Fruit fly (Drosophila melanogaster) whole organism, embryonic: Measurements from ENCODE around the gene CG13127.

Experiments
- Atf6 ChIP-seq: fragments of 200-800 bp; sonication (Bioruptor generic); IDR thresholded peaks from 2 replicates; pipeline ENCODE4 v1.3.6; 2022; ENCODE audit warnings: missing biosample characterization, missing genetic modification characterization
- Bgb ChIP-seq: fragments of 200-800 bp; sonication (Bioruptor generic); IDR thresholded peaks from 2 replicates; pipeline ENCODE4 v1.3.6; 2022; ENCODE audit warnings: missing biosample characterization, missing genetic modification characterization; ENCODE audit not compliant: partially characterized antibody
- CG10267 ChIP-seq: fragments of 200-800 bp; sonication (Bioruptor generic); optimal IDR thresholded peaks from 2 replicates; lab custom pipeline; 2018; ENCODE audit warnings: missing biosample characterization, mild to moderate bottlenecking, missing genetic modification characterization, moderate library complexity
- CG10462 ChIP-seq: fragments of 200-800 bp; sonication (Bioruptor generic); optimal IDR thresholded peaks from 2 replicates; lab custom pipeline; 2016; ENCODE audit warnings: missing biosample characterization, missing genetic modification characterization
- CG10565 ChIP-seq: fragments of 200-800 bp; sonication (Bioruptor generic); optimal IDR thresholded peaks from 3 replicates; lab custom pipeline; 2016; ENCODE audit warnings: missing biosample characterization, mild to moderate bottlenecking, missing genetic modification characterization
- CG13775 ChIP-seq: fragments of 200-800 bp; sonication (Bioruptor generic); optimal IDR thresholded peaks from 3 replicates; lab custom pipeline; 2017; ENCODE audit warnings: missing biosample characterization, mild to moderate bottlenecking, missing genetic modification characterization
- CG13894 ChIP-seq: fragments of 200-800 bp; sonication (Bioruptor generic); optimal IDR thresholded peaks from 3 replicates; lab custom pipeline; 2018; ENCODE audit warnings: missing biosample characterization, mild to moderate bottlenecking, missing genetic modification characterization, moderate library complexity
- CG14050 ChIP-seq: fragments of 200-800 bp; sonication (Bioruptor generic); IDR thresholded peaks from 3 replicates; pipeline ENCODE4 v1.3.6; 2022; ENCODE audit warnings: missing biosample characterization, missing genetic modification characterization
- CG16815 ChIP-seq: fragments of 200-800 bp; sonication (Bioruptor generic); optimal IDR thresholded peaks from 3 replicates; lab custom pipeline; 2017; ENCODE audit warnings: missing biosample characterization, mild to moderate bottlenecking, missing genetic modification characterization
- CG17186 ChIP-seq: fragments of 200-800 bp; sonication (Bioruptor generic); optimal IDR thresholded peaks from 3 replicates; lab custom pipeline; 2017; ENCODE audit warnings: missing biosample characterization, missing genetic modification reagents, missing genetic modification characterization
- CG17912 ChIP-seq: fragments of 200-800 bp; sonication (Bioruptor generic); optimal IDR thresholded peaks from 2 replicates; lab custom pipeline; 2018; ENCODE audit warnings: missing biosample characterization, mild to moderate bottlenecking, missing genetic modification characterization
- CG2120 ChIP-seq: fragments of 200-800 bp; sonication (Bioruptor generic); optimal IDR thresholded peaks from 3 replicates; lab custom pipeline; 2016; ENCODE audit warnings: missing biosample characterization, missing genetic modification characterization
- CG2129 ChIP-seq: fragments of 200-800 bp; sonication (Bioruptor generic); IDR thresholded peaks from 2 replicates; pipeline ENCODE4 v1.3.6; 2022; ENCODE audit warnings: missing biosample characterization, missing genetic modification characterization; ENCODE audit not compliant: partially characterized antibody
- CG32767 ChIP-seq: fragments of 200-800 bp; sonication (Bioruptor generic); IDR thresholded peaks from 2 replicates; pipeline ENCODE4 v1.3.6; 2022; ENCODE audit warnings: missing biosample characterization, missing genetic modification characterization
- CG43689 ChIP-seq: fragments of 200-800 bp; sonication (Bioruptor generic); IDR thresholded peaks from 2 replicates; pipeline ENCODE4 v1.3.6; 2022; ENCODE audit warnings: missing biosample characterization, missing genetic modification characterization
- CG4404 ChIP-seq: fragments of 200-800 bp; sonication (Bioruptor generic); IDR thresholded peaks from 2 replicates; pipeline ENCODE4 v1.3.6; 2022; ENCODE audit warnings: missing biosample characterization, missing genetic modification characterization
- CG6175 ChIP-seq: fragments of 200-800 bp; sonication (Bioruptor generic); IDR thresholded peaks from 3 replicates; pipeline ENCODE4 v1.3.6; 2022; ENCODE audit warnings: missing biosample characterization, missing genetic modification characterization
- CG6765 ChIP-seq: fragments of 200-800 bp; sonication (Bioruptor generic); optimal IDR thresholded peaks from 3 replicates; lab custom pipeline; 2017; ENCODE audit warnings: missing biosample characterization, mild to moderate bottlenecking, missing genetic modification characterization
- CG6854 ChIP-seq: fragments of 200-800 bp; sonication (Bioruptor generic); optimal IDR thresholded peaks from 3 replicates; lab custom pipeline; 2017; ENCODE audit warnings: missing biosample characterization, mild to moderate bottlenecking, missing genetic modification characterization
- CG7372 ChIP-seq: fragments of 200-800 bp; sonication (Bioruptor generic); IDR thresholded peaks from 2 replicates; pipeline ENCODE4 v1.3.6; 2022; ENCODE audit warnings: missing biosample characterization, missing genetic modification characterization
- CG7987 ChIP-seq: fragments of 200-800 bp; sonication (Bioruptor generic); optimal IDR thresholded peaks from 2 replicates; lab custom pipeline; 2018; ENCODE audit warnings: missing biosample characterization, mild to moderate bottlenecking, missing genetic modification characterization, moderate library complexity
- CrebB ChIP-seq: fragments of 200-800 bp; sonication (Bioruptor generic); optimal IDR thresholded peaks from 3 replicates; lab custom pipeline; 2018; ENCODE audit warnings: missing biosample characterization, mild to moderate bottlenecking, missing genetic modification characterization
- Dek ChIP-seq: fragments of 200-800 bp; sonication (Bioruptor generic); optimal IDR thresholded peaks from 3 replicates; lab custom pipeline; 2019; ENCODE audit warnings: missing biosample characterization, mild to moderate bottlenecking, missing genetic modification characterization, moderate library complexity
- Hmr ChIP-seq: fragments of 200-800 bp; sonication (Bioruptor generic); optimal IDR thresholded peaks from 3 replicates; lab custom pipeline; 2017; ENCODE audit warnings: mild to moderate bottlenecking, missing biosample characterization, missing genetic modification reagents, missing genetic modification characterization
- Hr39 ChIP-seq: fragments of >200 bp; optimal IDR thresholded peaks from 2 replicates; lab custom pipeline; 2017
- Hsf ChIP-seq: fragments of 200-800 bp; sonication (Bioruptor generic); optimal IDR thresholded peaks from 3 replicates; lab custom pipeline; 2016; ENCODE audit warnings: missing biosample characterization, missing genetic modification characterization
- Mrtf ChIP-seq: fragments of 200-800 bp; sonication (Bioruptor generic); IDR thresholded peaks from 3 replicates; pipeline ENCODE4 v1.3.6; 2022; ENCODE audit warnings: missing biosample characterization, missing genetic modification characterization
- Myb ChIP-seq: fragments of 200-800 bp; sonication (Bioruptor generic); optimal IDR thresholded peaks from 2 replicates; lab custom pipeline; 2016; ENCODE audit warnings: missing biosample characterization, missing genetic modification characterization
- Taf1 ChIP-seq: fragments of 200-800 bp; sonication (Bioruptor generic); IDR thresholded peaks from 2 replicates; pipeline ENCODE4 v1.3.6; 2022; ENCODE audit warnings: missing biosample characterization, missing genetic modification characterization
- Usf ChIP-seq: fragments of 200-800 bp; sonication (Bioruptor generic); optimal IDR thresholded peaks from 2 replicates; lab custom pipeline; 2017; ENCODE audit warnings: missing genotype, missing biosample characterization, missing genetic modification characterization
- YL-1 ChIP-seq: fragments of 200-800 bp; sonication (Bioruptor generic); optimal IDR thresholded peaks from 3 replicates; lab custom pipeline; 2017; ENCODE audit warnings: missing biosample characterization, mild to moderate bottlenecking, missing genetic modification characterization
- ab ChIP-seq: fragments of 200-800 bp; sonication (Bioruptor generic); optimal IDR thresholded peaks from 2 replicates; lab custom pipeline; 2016; ENCODE audit warnings: missing biosample characterization, missing genetic modification characterization
- cwo ChIP-seq: fragments of 200-800 bp; sonication (Bioruptor generic); optimal IDR thresholded peaks from 3 replicates; lab custom pipeline; 2017; ENCODE audit warnings: missing biosample characterization, missing genetic modification characterization, mild to moderate bottlenecking, moderate library complexity, missing genetic modification reagents
- dpn ChIP-seq, 2 experiments: fragments of 200-800 bp; sonication (Bioruptor generic); optimal IDR thresholded peaks; 3 replicates each; lab custom pipeline; 2016; ENCODE audit warnings: missing biosample characterization in 2 of 2, missing genetic modification characterization in 2 of 2
- en ChIP-seq: fragments of 200-800 bp; sonication (Bioruptor generic); optimal IDR thresholded peaks from 2 replicates; lab custom pipeline; 2016; ENCODE audit warnings: missing biosample characterization, missing genetic modification characterization
- esg ChIP-seq: fragments of 200-800 bp; sonication (Bioruptor generic); conservative IDR thresholded peaks from 2 replicates; pipeline ENCODE4 v1.3.6; 2022; ENCODE audit warnings: missing biosample characterization, missing genetic modification characterization
- ewg ChIP-seq: fragments of 200-800 bp; sonication (Bioruptor generic); optimal IDR thresholded peaks from 3 replicates; lab custom pipeline; 2017; ENCODE audit warnings: mild to moderate bottlenecking, missing biosample characterization, missing genetic modification reagents, missing genetic modification characterization
- gcm ChIP-seq: fragments of 200-800 bp; sonication (Bioruptor generic); optimal IDR thresholded peaks from 2 replicates; lab custom pipeline; 2019; ENCODE audit warnings: missing biosample characterization, mild to moderate bottlenecking, missing genetic modification characterization, moderate library complexity
- gsb ChIP-seq: fragments of 200-800 bp; sonication (Bioruptor generic); IDR thresholded peaks from 2 replicates; pipeline ENCODE4 v1.3.6; 2022; ENCODE audit warnings: missing biosample characterization, missing genetic modification characterization
- hkb ChIP-seq, 2 experiments: fragments of 200-800 bp in 1 of 2; fragments of >200 bp in 1 of 2; sonication (Bioruptor generic) in 1 of 2; IDR thresholded peaks in 1 of 2; optimal IDR thresholded peaks in 1 of 2; 2 replicates each; pipeline versions ENCODE4 v1.3.6 to Lab custom; 2017 to 2022; ENCODE audit warnings: missing biosample characterization in 1 of 2, missing genetic modification characterization in 1 of 2
- ken ChIP-seq: fragments of 200-800 bp; sonication (Bioruptor generic); IDR thresholded peaks from 3 replicates; pipeline ENCODE4 v1.3.6; 2022; ENCODE audit warnings: missing biosample characterization, missing genetic modification characterization
- run ChIP-seq: fragments of 200-800 bp; sonication (Bioruptor generic); optimal IDR thresholded peaks from 3 replicates; lab custom pipeline; 2018; ENCODE audit warnings: missing biosample characterization, mild to moderate bottlenecking, missing genetic modification characterization
- sd ChIP-seq: fragments of 200-800 bp; sonication (Bioruptor generic); optimal IDR thresholded peaks from 3 replicates; lab custom pipeline; 2018; ENCODE audit warnings: missing biosample characterization, mild to moderate bottlenecking, missing genetic modification characterization, moderate library complexity
- slbo ChIP-seq: fragments of 200-800 bp; sonication (Bioruptor generic); IDR thresholded peaks from 2 replicates; pipeline ENCODE4 v1.3.6; 2022; ENCODE audit warnings: missing biosample characterization, missing genetic modification characterization
- sug ChIP-seq: fragments of 200-800 bp; optimal IDR thresholded peaks from 2 replicates; lab custom pipeline; 2019; ENCODE audit warnings: missing biosample characterization, mild to moderate bottlenecking, missing genetic modification characterization, moderate library complexity
- tin ChIP-seq: fragments of 200-800 bp; sonication (Bioruptor generic); optimal IDR thresholded peaks from 3 replicates; lab custom pipeline; 2016; ENCODE audit warnings: missing biosample characterization, missing genetic modification characterization
- toy ChIP-seq: fragments of 200-800 bp; sonication (Bioruptor generic); IDR thresholded peaks from 2 replicates; pipeline ENCODE4 v1.3.6; 2022; ENCODE audit warnings: missing biosample characterization, missing genetic modification characterization
- vnd ChIP-seq: fragments of 200-800 bp; sonication (Bioruptor generic); IDR thresholded peaks from 3 replicates; pipeline ENCODE4 v1.3.6; 2022; ENCODE audit warnings: missing biosample characterization, missing genetic modification characterization; ENCODE audit not compliant: partially characterized antibody
- yki ChIP-seq: fragments of >200 bp; optimal IDR thresholded peaks from 3 replicates; lab custom pipeline; 2018

CG13127 gene

dm6 chr2L:9986402-9987350, 39.8 kb upstream of the CG13127 start (continued):
- TF ChIP-seq CG4404 (GFP tag; lab: Robert Waterston, UW) (peak; percentile 36; the same call in 1 of the 2 replicates), CG7372 (0 out of 2 replicates have a peak, but pooled peaks have one; percentile 38), CG2120 (no peak), Dek (no peak), ab (GFP tag; lab: Kevin White, UChicago) (no peak), CG16815 (no peak), Mrtf (GFP tag; lab: Robert Waterston, UW) (peak; percentile 37; the same call in 1 of the 3 replicates), hkb (optimal IDR thresholded peaks at IDR 0.05; lab: Kevin White, UChicago) (no peak), hkb (GFP tag; IDR thresholded peaks at IDR 0.05; lab: Robert Waterston, UW) (peak; percentile 63), dpn (GFP tag; optimal IDR thresholded peaks at IDR 0.05; lab: Kevin White, UChicago) (peak; percentile 20 to 56), CG32767 (no peak; the same call in 1 of the 2 replicates), CG13894 (tag; lab: Kevin White, UChicago) (no peak), vnd (GFP tag; lab: Robert Waterston, UW) (no peak), ken (GFP tag; lab: Robert Waterston, UW) (peak; percentile 72), CrebB (tag; lab: Kevin White, UChicago) (no peak), CG10462 (GFP tag; lab: Kevin White, UChicago) (no peak), CG13775 (GFP tag; lab: Kevin White, UChicago) (no peak), en (GFP tag; lab: Kevin White, UChicago) (no peak), sd (no peak), Hr39 (no peak), CG43689 (GFP tag; lab: Robert Waterston, UW) (0 out of 2 replicates have a peak, but pooled peaks have one; percentile 4), run (tag; lab: Kevin White, UChicago) (no peak), ewg (GFP tag; lab: Kevin White, UChicago) (peak; percentile 36), Myb (GFP tag; lab: Kevin White, UChicago) (no peak), yki (lab: Kevin White, UChicago) (no peak), toy (no peak), cwo (GFP tag; lab: Kevin White, UChicago) (no peak), Hsf (peak; percentile 4), CG10267 (tag; lab: Kevin White, UChicago) (peak; percentile 36), CG14050 (GFP tag; lab: Robert Waterston, UW) (peak; percentile 30; the same call in 1 of the 3 replicates), gsb (GFP tag; lab: Robert Waterston, UW) (no peak), CG6175 (GFP tag; lab: Robert Waterston, UW) (no peak), CG10565 (GFP tag; lab: Kevin White, UChicago) (no peak), slbo (peak; percentile 36; the same call in 1 of the 2 replicates), CG17186 (GFP tag; lab: Kevin White, UChicago) (no peak), YL-1 (GFP tag; lab: Kevin White, UChicago) (no peak), CG6765 (GFP tag; lab: Kevin White, UChicago) (no peak), Bgb (GFP tag; lab: Robert Waterston, UW) (no peak), CG6854 (GFP tag; lab: Kevin White, UChicago) (no peak), sug (tag; lab: Kevin White, UChicago) (no peak), CG7987 (GFP tag; lab: Kevin White, UChicago) (no peak), Atf6 (GFP tag; lab: Robert Waterston, UW) (no peak), CG2129 (GFP tag; lab: Robert Waterston, UW) (no peak), Taf1 (GFP tag; lab: Robert Waterston, UW) (no peak), Hmr (GFP tag; lab: Kevin White, UChicago) (no peak), Usf (GFP tag; lab: Kevin White, UChicago) (no peak), tin (GFP tag; lab: Kevin White, UChicago) (peak; percentile 39), gcm (GFP tag; lab: Kevin White, UChicago) (no peak), CG17912 (no peak), esg (GFP tag; lab: Robert Waterston, UW) (0 out of 2 replicates have a peak, but pooled peaks have one; percentile 12)
